Worm (Caenorhabditis elegans) whole organism, young adult: ENCODE data around the gene C08B6.14.

Experiments
- B0035.1 ChIP-seq: sonication (generic microtip); optimal IDR thresholded peaks from 2 replicates; lab custom pipeline; 2016; ENCODE audit warnings: missing genetic modification characterization, mild to moderate bottlenecking, missing compliant biosample characterization, missing genotype, missing genetic modification reagents
- C06A6.2 ChIP-seq: fragments of 200-800 bp; sonication (Bioruptor generic); conservative IDR thresholded peaks from 2 replicates; pipeline ENCODE4 v1.3.6; 2022; ENCODE audit warnings: missing genetic modification characterization, missing compliant biosample characterization
- F22D6.2 ChIP-seq: sonication (generic microtip); optimal IDR thresholded peaks from 2 replicates; lab custom pipeline; 2016; ENCODE audit warnings: mild to moderate bottlenecking, missing genetic modification characterization, missing compliant biosample characterization
- F23B12.7 ChIP-seq: sonication (generic microtip); optimal IDR thresholded peaks from 2 replicates; lab custom pipeline; 2017; ENCODE audit warnings: missing genetic modification characterization, mild to moderate bottlenecking, missing compliant biosample characterization, antibody characterized with exemption, moderate library complexity; ENCODE audit not compliant: insufficient read depth
- F39B2.1 ChIP-seq: fragments of 200-800 bp; sonication (Bioruptor generic); IDR thresholded peaks from 2 replicates; pipeline ENCODE4 v1.3.6; 2022; ENCODE audit warnings: missing genetic modification reagents, missing genetic modification characterization, missing compliant biosample characterization
- Y56A3A.18 ChIP-seq: fragments of 200-800 bp; sonication (Bioruptor generic); IDR thresholded peaks from 2 replicates; pipeline ENCODE4 v1.3.6; 2022; ENCODE audit warnings: missing genetic modification reagents, missing genetic modification characterization, missing compliant biosample characterization
- Y79H2A.3 ChIP-seq: fragments of 200-800 bp; sonication (Bioruptor generic); conservative IDR thresholded peaks from 2 replicates; pipeline ENCODE4 v1.3.6; 2022; ENCODE audit warnings: missing genetic modification reagents, missing genetic modification characterization, missing compliant biosample characterization
- akir-1 ChIP-seq: fragments of 200-800 bp; sonication (Bioruptor generic); optimal IDR thresholded peaks from 2 replicates; lab custom pipeline; 2018; ENCODE audit warnings: mild to moderate bottlenecking, missing genetic modification characterization, moderate library complexity, missing compliant biosample characterization
- ama-1 ChIP-seq, 3 experiments: fragments of 150-350 bp in 1 of 3; sonication (generic microtip) in 2 of 3; optimal IDR thresholded peaks; 2 replicates each; lab custom pipeline; 2014 to 2018; ENCODE audit warnings: missing biosample characterization in 2 of 3, missing genetic modification characterization in 2 of 3, missing genetic modification reagents in 2 of 3
- atf-7 ChIP-seq: sonication (generic microtip); optimal IDR thresholded peaks from 2 replicates; lab custom pipeline; 2017; ENCODE audit warnings: mild to moderate bottlenecking, missing genetic modification characterization, missing compliant biosample characterization
- athp-1 ChIP-seq: sonication (generic microtip); optimal IDR thresholded peaks from 2 replicates; lab custom pipeline; 2017; ENCODE audit warnings: mild to moderate bottlenecking, missing genetic modification characterization, missing compliant biosample characterization
- bed-2 ChIP-seq: fragments of 200-800 bp; sonication (Bioruptor generic); IDR thresholded peaks from 2 replicates; pipeline ENCODE4 v1.3.6; 2022; ENCODE audit warnings: missing genetic modification reagents, missing genetic modification characterization, missing compliant biosample characterization
- cebp-2 ChIP-seq: fragments of 200-800 bp; sonication (Bioruptor generic); IDR thresholded peaks from 2 replicates; pipeline ENCODE4 v1.3.6; 2022; ENCODE audit warnings: missing genetic modification characterization, missing compliant biosample characterization
- ceh-27 ChIP-seq: fragments of 200-800 bp; sonication (Bioruptor generic); optimal IDR thresholded peaks from 2 replicates; lab custom pipeline; 2018; ENCODE audit warnings: mild to moderate bottlenecking, missing genetic modification characterization, moderate library complexity, missing compliant biosample characterization
- ceh-79 ChIP-seq: sonication (generic microtip); optimal IDR thresholded peaks from 2 replicates; lab custom pipeline; 2017; ENCODE audit warnings: mild to moderate bottlenecking, missing genetic modification characterization, missing compliant biosample characterization
- die-1 ChIP-seq: sonication (generic microtip); optimal IDR thresholded peaks from 2 replicates; lab custom pipeline; 2016; ENCODE audit warnings: missing genotype, mild to moderate bottlenecking, missing genetic modification characterization, missing compliant biosample characterization
- efl-1 ChIP-seq: fragments of 150-350 bp; optimal IDR thresholded peaks from 2 replicates; lab custom pipeline; 2014; ENCODE audit warnings: missing biosample characterization, missing genetic modification reagents, missing genetic modification characterization
- egrh-3 ChIP-seq: fragments of 200-800 bp; sonication (Bioruptor generic); IDR thresholded peaks from 2 replicates; pipeline ENCODE4 v1.3.6; 2022; ENCODE audit warnings: missing genetic modification reagents, missing genetic modification characterization, missing compliant biosample characterization
- ekl-4 ChIP-seq: fragments of 200-800 bp; sonication (Bioruptor generic); IDR thresholded peaks from 2 replicates; pipeline ENCODE4 v1.3.6; 2022; ENCODE audit warnings: missing genetic modification reagents, missing genetic modification characterization, missing compliant biosample characterization
- fkh-3 ChIP-seq: sonication (generic microtip); optimal IDR thresholded peaks from 2 replicates; lab custom pipeline; 2016; ENCODE audit warnings: mild to moderate bottlenecking, missing genetic modification characterization, missing compliant biosample characterization
- him-1 ChIP-seq: sonication (generic microtip); optimal IDR thresholded peaks from 2 replicates; lab custom pipeline; 2016; ENCODE audit warnings: missing genotype, missing genetic modification reagents, missing genetic modification characterization, missing compliant biosample characterization
- hlh-12 ChIP-seq: sonication (generic microtip); optimal IDR thresholded peaks from 2 replicates; lab custom pipeline; 2016; ENCODE audit warnings: missing genetic modification characterization, missing compliant biosample characterization
- hrde-1 ChIP-seq: sonication (generic microtip); optimal IDR thresholded peaks from 2 replicates; lab custom pipeline; 2016; ENCODE audit warnings: missing genetic modification characterization, mild to moderate bottlenecking, missing compliant biosample characterization, moderate library complexity, missing genotype, missing genetic modification reagents, borderline replicate concordance
- lin-54 ChIP-seq: fragments of 200-800 bp; sonication (Bioruptor generic); optimal IDR thresholded peaks from 2 replicates; lab custom pipeline; 2018; ENCODE audit warnings: mild to moderate bottlenecking, missing genetic modification characterization, missing compliant biosample characterization
- mel-28 ChIP-seq: sonication (generic microtip); optimal IDR thresholded peaks from 2 replicates; lab custom pipeline; 2016; ENCODE audit warnings: borderline replicate concordance, mild to moderate bottlenecking, missing genetic modification characterization, missing compliant biosample characterization
- nfya-2 ChIP-seq: fragments of 200-800 bp; sonication (Bioruptor generic); IDR thresholded peaks from 2 replicates; pipeline ENCODE4 v1.3.6; 2022; ENCODE audit warnings: missing genetic modification reagents, missing genetic modification characterization, missing compliant biosample characterization
- nhr-179 ChIP-seq: sonication (generic microtip); optimal IDR thresholded peaks from 2 replicates; lab custom pipeline; 2016; ENCODE audit warnings: mild to moderate bottlenecking, missing genetic modification characterization, missing compliant biosample characterization
- nhr-27 ChIP-seq: fragments of 200-800 bp; sonication (Bioruptor generic); optimal IDR thresholded peaks from 2 replicates; lab custom pipeline; 2018; ENCODE audit warnings: mild to moderate bottlenecking, missing genetic modification characterization, moderate library complexity, missing compliant biosample characterization
- nhr-80 ChIP-seq: sonication (generic microtip); optimal IDR thresholded peaks from 2 replicates; lab custom pipeline; 2016; ENCODE audit warnings: missing genetic modification characterization, missing compliant biosample characterization
- repo-1 ChIP-seq: sonication (generic microtip); optimal IDR thresholded peaks from 2 replicates; lab custom pipeline; 2017; ENCODE audit warnings: mild to moderate bottlenecking, missing genetic modification characterization, missing compliant biosample characterization
- rpc-1 ChIP-seq, 2 experiments: fragments of 150-350 bp in 1 of 2; sonication (generic microtip) in 1 of 2; optimal IDR thresholded peaks; 2 replicates each; lab custom pipeline; 2014 to 2018; ENCODE audit warnings: missing biosample characterization in 1 of 2, missing genetic modification characterization in 1 of 2, missing genetic modification reagents in 1 of 2, missing genotype in 1 of 2
- sdz-38 ChIP-seq: sonication (generic microtip); optimal IDR thresholded peaks from 2 replicates; lab custom pipeline; 2016; ENCODE audit warnings: missing genotype, missing genetic modification characterization, missing compliant biosample characterization
- somi-1 ChIP-seq: fragments of 200-800 bp; sonication (Bioruptor generic); optimal IDR thresholded peaks from 2 replicates; lab custom pipeline; 2018; ENCODE audit warnings: mild to moderate bottlenecking, missing genetic modification characterization, missing compliant biosample characterization
- unc-130 ChIP-seq: sonication (generic microtip); optimal IDR thresholded peaks from 2 replicates; lab custom pipeline; 2016; ENCODE audit warnings: missing genetic modification reagents, missing genetic modification characterization, missing compliant biosample characterization
- unc-62 ChIP-seq: fragments of 150-350 bp; optimal IDR thresholded peaks from 2 replicates; lab custom pipeline; 2014; ENCODE audit warnings: missing biosample characterization, missing genetic modification reagents, missing genetic modification characterization
- zfh-2 ChIP-seq: fragments of 200-800 bp; sonication (Bioruptor generic); conservative IDR thresholded peaks from 2 replicates; pipeline ENCODE4 v1.3.6; 2022; ENCODE audit warnings: missing genetic modification reagents, missing genetic modification characterization, missing compliant biosample characterization
- ztf-25 ChIP-seq: fragments of 200-800 bp; sonication (Bioruptor generic); IDR thresholded peaks from 2 replicates; pipeline ENCODE4 v1.3.6; 2022; ENCODE audit warnings: missing genetic modification reagents, missing genetic modification characterization, missing compliant biosample characterization

The C08B6.14 gene

DNA sequence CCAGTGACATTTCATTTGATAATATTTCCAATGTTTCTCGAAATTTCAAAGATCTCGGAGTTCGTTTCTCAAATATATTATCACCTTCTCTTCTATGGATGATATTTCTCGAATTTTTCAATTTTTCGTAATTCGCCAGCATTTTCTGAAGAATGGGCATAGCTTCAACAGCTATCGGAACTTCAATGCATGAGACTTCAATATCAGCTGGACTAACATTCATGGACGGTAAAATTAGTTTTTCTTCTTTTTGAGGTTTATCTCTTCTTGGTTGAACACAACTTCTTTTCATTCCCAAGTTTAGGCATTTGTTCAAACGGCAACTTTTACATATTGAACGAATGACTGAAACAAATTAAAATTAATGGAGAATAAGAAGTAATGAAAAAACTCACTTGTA lies 20.9 kb downstream of the C08B6.14 start:
- no peak for TF ChIP-seq nhr-179
- TF ChIP-seq unc-130: no peak
- TF ChIP-seq athp-1 (tag; lab: Kevin White, UChicago): no peak
- TF ChIP-seq nhr-27 (tag; lab: Kevin White, UChicago): no peak
- no peak for TF ChIP-seq B0035.1 (tag; lab: Kevin White, UChicago)
- TF ChIP-seq Y56A3A.18 (GFP tag; lab: Robert Waterston, UW): no peak
- TF ChIP-seq atf-7: no peak
- no peak for TF ChIP-seq unc-62
- no peak for TF ChIP-seq ceh-79 (tag; lab: Kevin White, UChicago)
- no peak for TF ChIP-seq cebp-2 (GFP tag; lab: Robert Waterston, UW)
- no peak for TF ChIP-seq fkh-3
- no peak for TF ChIP-seq die-1 (tag; lab: Kevin White, UChicago)
- no peak for TF ChIP-seq Y79H2A.3 (GFP tag; lab: Robert Waterston, UW)
- TF ChIP-seq ceh-27 (GFP tag; lab: Kevin White, UChicago): no peak
- TF ChIP-seq, all 124 proteins: peak for 0

DNA sequence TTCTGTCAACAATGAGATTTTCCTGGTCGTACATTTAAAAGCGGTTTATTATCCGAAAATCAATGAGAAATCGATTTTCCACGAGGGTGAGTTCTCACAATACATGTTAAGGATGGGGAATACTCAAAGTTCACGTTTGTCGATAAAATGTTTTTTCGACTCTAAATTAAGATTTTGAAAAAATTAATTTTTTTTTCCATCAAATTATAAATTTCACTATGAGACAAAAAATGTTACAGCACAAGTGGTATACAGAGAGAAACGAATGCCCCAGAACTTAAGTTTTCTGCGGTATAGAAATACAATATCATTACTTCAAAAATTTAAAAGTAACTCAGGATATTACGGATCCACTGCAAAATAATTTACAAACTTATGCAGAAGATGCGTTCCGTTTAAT lies 23.6 kb downstream of the C08B6.14 start, which contains the start of gene R04B5.1:
Gene R04B5.1, minus strand, starts transcription at position 101 of the 400 bp plus-strand sequence.
- TF ChIP-seq F23B12.7 (tag; lab: Kevin White, UChicago): no peak
- TF ChIP-seq him-1: no peak
- TF ChIP-seq egrh-3 (GFP tag; lab: Robert Waterston, UW): no peak
- no peak for TF ChIP-seq hrde-1 (tag; lab: Kevin White, UChicago)
- TF ChIP-seq ama-1 (optimal IDR thresholded peaks at IDR 0.05; lab: Kevin White, UChicago): no peak
- TF ChIP-seq ama-1 (GFP tag; optimal IDR thresholded peaks at IDR 0.05; lab: Kevin White, UChicago): no peak
- TF ChIP-seq C06A6.2 (GFP tag; lab: Robert Waterston, UW): no peak
- TF ChIP-seq nhr-80 (tag; lab: Kevin White, UChicago): no peak
- no peak for TF ChIP-seq akir-1
- TF ChIP-seq fkh-3: no peak
- no peak for TF ChIP-seq ztf-25
- no peak for TF ChIP-seq nfya-2 (GFP tag; lab: Robert Waterston, UW)
- TF ChIP-seq hlh-12: no peak

- TF ChIP-seq efl-1 (GFP tag; lab: Kevin White, UChicago): no peak
- TF ChIP-seq rpc-1 (optimal IDR thresholded peaks at IDR 0.05; lab: Kevin White, UChicago): no peak
- TF ChIP-seq rpc-1 (tag; optimal IDR thresholded peaks at IDR 0.05; lab: Kevin White, UChicago): no peak
- no peak for TF ChIP-seq bed-2 (GFP tag; lab: Robert Waterston, UW)
- no peak for TF ChIP-seq mel-28 (tag; lab: Kevin White, UChicago)
- no peak for TF ChIP-seq F39B2.1 (GFP tag; lab: Robert Waterston, UW)
- no peak for TF ChIP-seq ceh-27 (GFP tag; lab: Kevin White, UChicago)
- no peak for TF ChIP-seq somi-1 (GFP tag; lab: Kevin White, UChicago)
- no peak for TF ChIP-seq sdz-38
- TF ChIP-seq F23B12.7 (tag; lab: Kevin White, UChicago): no peak
- TF ChIP-seq repo-1: no peak
- TF ChIP-seq ekl-4 (GFP tag; lab: Robert Waterston, UW): no peak
- TF ChIP-seq F22D6.2 (tag; lab: Kevin White, UChicago): no peak
- TF ChIP-seq lin-54: no peak
- TF ChIP-seq atf-7: no peak
- TF ChIP-seq unc-130: no peak
- no peak for TF ChIP-seq fkh-3
- no peak for TF ChIP-seq zfh-2 (GFP tag; lab: Robert Waterston, UW)
Measured at ce11 chrV:10075441-10075840, 26.4 kb downstream of the C08B6.14 start, which contains the start of gene F57A8.7. F57A8.7 (plus strand) TSS chrV:10075741.
